Fruit fly (Drosophila melanogaster) whole organism, embryonic: ENCODE measurements around the gene CG9855.

Experiments used
- Atf-2 ChIP-seq: fragments of 200-800 bp; sonication (Bioruptor generic); optimal IDR thresholded peaks from 2 replicates; lab custom pipeline; 2016; ENCODE audit warnings: missing biosample characterization, missing genetic modification characterization
- Bgb ChIP-seq: fragments of 200-800 bp; sonication (Bioruptor generic); IDR thresholded peaks from 2 replicates; pipeline ENCODE4 v1.3.6; 2022; ENCODE audit warnings: missing biosample characterization, missing genetic modification characterization; ENCODE audit not compliant: partially characterized antibody
- CG12942 ChIP-seq: fragments of 200-800 bp; sonication (Bioruptor generic); optimal IDR thresholded peaks from 3 replicates; lab custom pipeline; 2016; ENCODE audit warnings: missing biosample characterization, missing genetic modification characterization
- CG13287 ChIP-seq: fragments of 200-800 bp; sonication (Bioruptor generic); IDR thresholded peaks from 2 replicates; pipeline ENCODE4 v1.3.6; 2022; ENCODE audit warnings: missing biosample characterization, missing genetic modification characterization; ENCODE audit not compliant: partially characterized antibody
- CG14860 ChIP-seq: fragments of 200-800 bp; sonication (Bioruptor generic); IDR thresholded peaks from 3 replicates; pipeline ENCODE4 v1.3.6; 2022; ENCODE audit warnings: missing biosample characterization, missing genetic modification characterization; ENCODE audit not compliant: partially characterized antibody
- CG15479 ChIP-seq: fragments of 200-800 bp; sonication (Bioruptor generic); optimal IDR thresholded peaks from 3 replicates; lab custom pipeline; 2019; ENCODE audit warnings: missing biosample characterization, mild to moderate bottlenecking, missing genetic modification characterization, moderate library complexity
- CG17359 ChIP-seq: fragments of 200-800 bp; sonication (Bioruptor generic); optimal IDR thresholded peaks from 3 replicates; lab custom pipeline; 2018; ENCODE audit warnings: missing biosample characterization, mild to moderate bottlenecking, missing genetic modification characterization, moderate library complexity
- CG18619 ChIP-seq: fragments of 200-800 bp; sonication (Bioruptor generic); optimal IDR thresholded peaks from 3 replicates; lab custom pipeline; 2017; ENCODE audit warnings: missing biosample characterization, mild to moderate bottlenecking, missing genetic modification characterization
- CG2678 ChIP-seq: fragments of 200-800 bp; sonication (Bioruptor generic); optimal IDR thresholded peaks from 3 replicates; lab custom pipeline; 2019; ENCODE audit warnings: missing biosample characterization, mild to moderate bottlenecking, missing genetic modification characterization, moderate library complexity
- CG33557 ChIP-seq: fragments of 200-800 bp; sonication (Bioruptor generic); optimal IDR thresholded peaks from 2 replicates; lab custom pipeline; 2019; ENCODE audit warnings: missing biosample characterization, mild to moderate bottlenecking, missing genetic modification characterization, moderate library complexity
- CG34376 ChIP-seq: fragments of 200-800 bp; sonication (Bioruptor generic); optimal IDR thresholded peaks from 2 replicates; lab custom pipeline; 2018; ENCODE audit warnings: missing biosample characterization, mild to moderate bottlenecking, missing genetic modification characterization
- CG4282 ChIP-seq: fragments of 200-800 bp; sonication (Bioruptor generic); optimal IDR thresholded peaks from 2 replicates; lab custom pipeline; 2016; ENCODE audit warnings: missing biosample characterization, missing genetic modification characterization
- CG4424 ChIP-seq: fragments of 200-800 bp; sonication (Bioruptor generic); optimal IDR thresholded peaks from 3 replicates; lab custom pipeline; 2016; ENCODE audit warnings: missing biosample characterization, missing genetic modification characterization
- CG4854 ChIP-seq: fragments of 200-800 bp; sonication (Bioruptor generic); optimal IDR thresholded peaks from 2 replicates; lab custom pipeline; 2016; ENCODE audit warnings: missing biosample characterization, missing genetic modification characterization, inconsistent platforms
- CG6813 ChIP-seq: fragments of 200-800 bp; sonication (Bioruptor generic); optimal IDR thresholded peaks from 2 replicates; lab custom pipeline; 2017; ENCODE audit warnings: missing biosample characterization, missing genetic modification characterization, mild to moderate bottlenecking, moderate library complexity, missing genetic modification reagents
- CG9437 ChIP-seq: fragments of 200-800 bp; sonication (Bioruptor generic); optimal IDR thresholded peaks from 2 replicates; lab custom pipeline; 2018; ENCODE audit warnings: missing biosample characterization, mild to moderate bottlenecking, missing genetic modification characterization
- CG9876 ChIP-seq: fragments of 200-800 bp; sonication (Bioruptor generic); optimal IDR thresholded peaks from 2 replicates; lab custom pipeline; 2016; ENCODE audit warnings: missing biosample characterization, missing genetic modification characterization
- D19B ChIP-seq: fragments of 200-800 bp; sonication (Bioruptor generic); optimal IDR thresholded peaks from 2 replicates; lab custom pipeline; 2017; ENCODE audit warnings: missing biosample characterization, mild to moderate bottlenecking, missing genetic modification characterization
- Dip3 ChIP-seq: fragments of 200-800 bp; sonication (Bioruptor generic); optimal IDR thresholded peaks from 3 replicates; lab custom pipeline; 2016; ENCODE audit warnings: missing biosample characterization, missing genetic modification characterization
- Drgx ChIP-seq: fragments of 200-800 bp; sonication (Bioruptor generic); IDR thresholded peaks from 2 replicates; pipeline ENCODE4 v1.3.6; 2022; ENCODE audit warnings: missing biosample characterization, missing genetic modification characterization
- Fer1 ChIP-seq: fragments of 200-800 bp; sonication (Bioruptor generic); optimal IDR thresholded peaks from 2 replicates; lab custom pipeline; 2017; ENCODE audit warnings: missing biosample characterization, mild to moderate bottlenecking, missing genetic modification characterization
- GATAe ChIP-seq: fragments of 200-800 bp; sonication (Bioruptor generic); conservative IDR thresholded peaks from 2 replicates; pipeline ENCODE4 v1.3.6; 2022; ENCODE audit warnings: missing biosample characterization, missing genetic modification characterization
- Hey ChIP-seq: fragments of 200-800 bp; sonication (Bioruptor generic); optimal IDR thresholded peaks from 3 replicates; lab custom pipeline; 2018; ENCODE audit warnings: missing biosample characterization, mild to moderate bottlenecking, missing genetic modification characterization
- Max ChIP-seq: fragments of 200-800 bp; sonication (Bioruptor generic); optimal IDR thresholded peaks from 2 replicates; lab custom pipeline; 2016; ENCODE audit warnings: missing biosample characterization, mild to moderate bottlenecking, missing genetic modification characterization
- Mrtf ChIP-seq: fragments of 200-800 bp; sonication (Bioruptor generic); IDR thresholded peaks from 3 replicates; pipeline ENCODE4 v1.3.6; 2022; ENCODE audit warnings: missing biosample characterization, missing genetic modification characterization
- NFAT ChIP-seq: fragments of 200-800 bp; sonication (Bioruptor generic); IDR thresholded peaks from 2 replicates; pipeline ENCODE4 v1.3.6; 2022; ENCODE audit warnings: missing biosample characterization, missing genetic modification characterization
- Pdp1 ChIP-seq, 2 experiments: fragments of 200-800 bp; sonication (Bioruptor generic); optimal IDR thresholded peaks; 3 replicates each; lab custom pipeline; 2016; ENCODE audit warnings: missing biosample characterization in 2 of 2, missing genetic modification characterization in 2 of 2, mild to moderate bottlenecking in 1 of 2, moderate library complexity in 1 of 2
- Scr ChIP-seq: fragments of 200-800 bp; sonication (Bioruptor generic); IDR thresholded peaks from 2 replicates; pipeline ENCODE4 v1.3.6; 2022; ENCODE audit warnings: missing biosample characterization, missing genetic modification characterization; ENCODE audit not compliant: partially characterized antibody
- Sin3A ChIP-seq: fragments of >200 bp; optimal IDR thresholded peaks from 2 replicates; lab custom pipeline; 2018
- amos ChIP-seq: fragments of 200-800 bp; sonication (Bioruptor generic); IDR thresholded peaks from 2 replicates; pipeline ENCODE4 v1.3.6; 2022; ENCODE audit warnings: missing biosample characterization, missing genetic modification characterization; ENCODE audit not compliant: partially characterized antibody
- bbx ChIP-seq: fragments of 200-800 bp; sonication (Bioruptor generic); IDR thresholded peaks from 2 replicates; pipeline ENCODE4 v1.3.6; 2022; ENCODE audit warnings: missing biosample characterization, missing genetic modification characterization; ENCODE audit not compliant: partially characterized antibody
- cg ChIP-seq: fragments of 200-800 bp; sonication (Bioruptor generic); optimal IDR thresholded peaks from 3 replicates; lab custom pipeline; 2019; ENCODE audit warnings: missing biosample characterization, mild to moderate bottlenecking, missing genetic modification characterization, moderate library complexity
- en ChIP-seq: fragments of 200-800 bp; sonication (Bioruptor generic); optimal IDR thresholded peaks from 2 replicates; lab custom pipeline; 2016; ENCODE audit warnings: missing biosample characterization, missing genetic modification characterization
- exex ChIP-seq: fragments of 200-800 bp; sonication (Bioruptor generic); optimal IDR thresholded peaks from 4 replicates; lab custom pipeline; 2018; ENCODE audit warnings: missing biosample characterization, mild to moderate bottlenecking, missing genetic modification characterization, moderate library complexity
- eyg ChIP-seq: fragments of 200-800 bp; sonication (Bioruptor generic); optimal IDR thresholded peaks from 3 replicates; lab custom pipeline; 2016; ENCODE audit warnings: missing biosample characterization, missing genetic modification characterization
- lov ChIP-seq, 2 experiments: fragments of 200-800 bp in 1 of 2; fragments of >200 bp in 1 of 2; sonication (Bioruptor generic) in 1 of 2; IDR thresholded peaks in 1 of 2; optimal IDR thresholded peaks in 1 of 2; 2 replicates in 1 of 2; 3 replicates in 1 of 2; pipeline versions ENCODE4 v1.3.6 to Lab custom; 2017 to 2022; ENCODE audit warnings: missing biosample characterization in 1 of 2, missing genetic modification characterization in 1 of 2
- luna ChIP-seq: fragments of 200-800 bp; sonication (Bioruptor generic); optimal IDR thresholded peaks from 2 replicates; lab custom pipeline; 2016; ENCODE audit warnings: missing biosample characterization, missing genetic modification characterization
- mld ChIP-seq: fragments of 200-800 bp; sonication (Bioruptor generic); IDR thresholded peaks from 3 replicates; pipeline ENCODE4 v1.3.6; 2022; ENCODE audit warnings: missing biosample characterization, missing genetic modification characterization; ENCODE audit not compliant: partially characterized antibody
- org-1 ChIP-seq: fragments of 200-800 bp; sonication (Bioruptor generic); optimal IDR thresholded peaks from 2 replicates; lab custom pipeline; 2017; ENCODE audit warnings: missing biosample characterization, missing genetic modification characterization
- pita ChIP-seq: fragments of 200-800 bp; sonication (Bioruptor generic); optimal IDR thresholded peaks from 2 replicates; lab custom pipeline; 2017; ENCODE audit warnings: missing biosample characterization, mild to moderate bottlenecking, missing genetic modification characterization
- so ChIP-seq: fragments of 200-800 bp; sonication (Bioruptor generic); IDR thresholded peaks from 3 replicates; pipeline ENCODE4 v1.3.6; 2022; ENCODE audit warnings: missing biosample characterization, missing genetic modification characterization
- sug ChIP-seq: fragments of 200-800 bp; optimal IDR thresholded peaks from 2 replicates; lab custom pipeline; 2019; ENCODE audit warnings: missing biosample characterization, mild to moderate bottlenecking, missing genetic modification characterization, moderate library complexity
- tna ChIP-seq: fragments of 200-800 bp; sonication (Bioruptor generic); IDR thresholded peaks from 2 replicates; pipeline ENCODE4 v1.3.6; 2022; ENCODE audit warnings: missing biosample characterization, missing genetic modification characterization; ENCODE audit not compliant: partially characterized antibody
- wek ChIP-seq: fragments of 200-800 bp; sonication (Bioruptor generic); optimal IDR thresholded peaks from 3 replicates; lab custom pipeline; 2018; ENCODE audit warnings: missing biosample characterization, mild to moderate bottlenecking, missing genetic modification characterization, moderate library complexity
- zen2 ChIP-seq: fragments of 200-800 bp; sonication (Bioruptor generic); IDR thresholded peaks from 3 replicates; pipeline ENCODE4 v1.3.6; 2022; ENCODE audit warnings: missing biosample characterization, missing genetic modification characterization; ENCODE audit not compliant: partially characterized antibody

The CG9855 gene

dm6 chr3R:4446455-4447224 is 49.0 kb upstream of the CG9855 start (continued):
- no peak for TF ChIP-seq CG12942 (GFP tag; lab: Kevin White, UChicago)
- no peak for TF ChIP-seq CG4282 (GFP tag; lab: Kevin White, UChicago)
- no peak for TF ChIP-seq CG9876 (GFP tag; lab: Kevin White, UChicago)
- no peak for TF ChIP-seq Drgx (GFP tag; lab: Robert Waterston, UW)
- TF ChIP-seq so (GFP tag; lab: Robert Waterston, UW): no peak

dm6 chr3R:4445083-4445482 is 47.4 kb upstream of the CG9855 start:
- TF ChIP-seq Mrtf (GFP tag; lab: Robert Waterston, UW) (no peak), CG4854 (no peak), Scr (peak; percentile 27; the same call in 1 of the 2 replicates), Pdp1 (GFP tag; optimal IDR thresholded peaks at IDR 0.05; lab: Kevin White, UChicago) (peak in 1 of 2 experiments; percentile 69), CG34376 (peak; percentile 1), Hey (tag; lab: Kevin White, UChicago) (peak; percentile 98), sug (peak; percentile 16), cg (peak; percentile 35), mld (0 out of 3 replicates have a peak, but pooled peaks have one; percentile 42), CG17359 (no peak), CG2678 (tag; lab: Kevin White, UChicago) (no peak), wek (GFP tag; lab: Kevin White, UChicago) (peak; percentile 37), eyg (GFP tag; lab: Kevin White, UChicago) (no peak), Bgb (GFP tag; lab: Robert Waterston, UW) (peak; percentile 62; the same call in 1 of the 2 replicates), org-1 (GFP tag; lab: Kevin White, UChicago) (no peak), CG4424 (GFP tag; lab: Kevin White, UChicago) (no peak), lov (optimal IDR thresholded peaks at IDR 0.05; lab: Kevin White, UChicago) (no peak), lov (GFP tag; IDR thresholded peaks at IDR 0.05; lab: Robert Waterston, UW) (no peak), tna (GFP tag; lab: Robert Waterston, UW) (peak; percentile 69), Sin3A (lab: Kevin White, UChicago) (no peak), Dip3 (GFP tag; lab: Kevin White, UChicago) (no peak), CG15479 (peak; percentile 83), CG13287 (GFP tag; lab: Robert Waterston, UW) (peak; percentile 8; the same call in 1 of the 2 replicates), Atf-2 (no peak), CG14860 (GFP tag; lab: Robert Waterston, UW) (peak; percentile 37; the same call in 1 of the 3 replicates), CG9437 (GFP tag; lab: Kevin White, UChicago) (peak; percentile 74), Fer1 (GFP tag; lab: Kevin White, UChicago) (peak; percentile 31), D19B (GFP tag; lab: Kevin White, UChicago) (peak; percentile 24), luna (GFP tag; lab: Kevin White, UChicago) (no peak), amos (GFP tag; lab: Robert Waterston, UW) (peak; percentile 44; the same call in 1 of the 2 replicates), exex (peak; percentile 57), bbx (GFP tag; lab: Robert Waterston, UW) (peak; percentile 51; the same call in 1 of the 2 replicates), Max (GFP tag; lab: Kevin White, UChicago) (no peak), CG18619 (no peak), zen2 (GFP tag; lab: Robert Waterston, UW) (no peak), CG6813 (GFP tag; lab: Kevin White, UChicago) (no peak), NFAT (GFP tag; lab: Robert Waterston, UW) (no peak), CG33557 (GFP tag; lab: Kevin White, UChicago) (no peak), GATAe (GFP tag; lab: Robert Waterston, UW) (0 out of 2 replicates have a peak, but pooled peaks have one; percentile 36), en (GFP tag; lab: Kevin White, UChicago) (no peak), pita (GFP tag; lab: Kevin White, UChicago) (no peak)
